Worm (Caenorhabditis elegans): ENCODE data around the gene Y43F8C.6.

Y43F8C.6 gene

DNA sequence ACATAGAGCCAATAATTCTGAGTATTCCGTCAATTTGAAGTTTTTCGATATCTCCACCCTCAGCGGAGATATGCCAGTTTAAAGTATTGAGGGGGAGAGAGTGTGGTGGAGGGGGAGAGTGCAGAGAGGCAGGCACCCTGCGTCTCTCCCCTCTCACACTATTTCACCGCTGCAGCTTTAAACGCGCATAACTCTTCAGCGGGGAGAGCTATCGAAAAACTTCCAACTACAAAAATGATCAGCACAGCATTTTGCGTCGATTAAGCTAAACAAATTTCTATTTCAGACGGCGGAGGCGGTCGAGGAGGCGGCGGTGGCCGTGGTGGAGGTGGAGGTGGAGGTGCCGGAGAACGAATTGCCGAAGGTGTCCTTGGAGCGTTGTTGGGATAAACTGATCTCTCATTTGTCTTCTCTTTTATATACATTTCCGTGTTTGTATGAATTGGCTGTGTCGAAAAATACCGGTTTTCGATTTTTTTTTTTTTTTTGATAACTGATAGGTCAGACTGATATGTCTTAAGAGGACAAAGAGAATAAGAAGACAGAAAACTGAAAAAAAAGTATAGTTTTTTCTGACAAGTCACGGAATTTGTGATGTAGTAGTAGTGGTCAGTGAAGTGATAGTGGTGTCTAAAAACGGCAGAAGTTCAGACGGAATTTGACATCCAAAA lies 28.9 kb downstream of the Y43F8C.6 start (continued):
- TF ChIP-seq ceh-20 (GFP tag; IDR thresholded peaks at IDR 0.05) (no peak), unc-130 (GFP tag; optimal IDR thresholded peaks at IDR 0.05) (no peak), saeg-2 (GFP tag; IDR thresholded peaks at IDR 0.05) (no peak), daf-16 (GFP tag; optimal IDR thresholded peaks at IDR 0.05) (no peak), daf-16 (tag; optimal IDR thresholded peaks at IDR 0.05) (no peak), T26A8.4 (GFP tag; IDR thresholded peaks at IDR 0.05) (peak; percentile 66; the same call in 1 of the 2 replicates), ceh-44 (GFP tag; IDR thresholded peaks at IDR 0.05) (no peak), D1046.2 (GFP tag; IDR thresholded peaks at IDR 0.05) (peak; percentile 61; the same call in 1 of the 2 replicates), ZK546.5 (tag; optimal IDR thresholded peaks at IDR 0.05) (no peak), snpc-4 (tag; optimal IDR thresholded peaks at IDR 0.05) (no peak), ceh-28 (tag; optimal IDR thresholded peaks at IDR 0.05) (no peak), zag-1 (tag; optimal IDR thresholded peaks at IDR 0.05) (no peak), set-16 (GFP tag; IDR thresholded peaks at IDR 0.05) (peak; percentile 75), Y5F2A.4 (GFP tag; optimal IDR thresholded peaks at IDR 0.05) (no peak), arid-1 (GFP tag; conservative IDR thresholded peaks at IDR 0.05) (peak; percentile 3; the same call in 1 of the 2 replicates), daf-12 (tag; optimal IDR thresholded peaks at IDR 0.05) (no peak), mep-1 (tag; optimal IDR thresholded peaks at IDR 0.05) (no peak)

DNA sequence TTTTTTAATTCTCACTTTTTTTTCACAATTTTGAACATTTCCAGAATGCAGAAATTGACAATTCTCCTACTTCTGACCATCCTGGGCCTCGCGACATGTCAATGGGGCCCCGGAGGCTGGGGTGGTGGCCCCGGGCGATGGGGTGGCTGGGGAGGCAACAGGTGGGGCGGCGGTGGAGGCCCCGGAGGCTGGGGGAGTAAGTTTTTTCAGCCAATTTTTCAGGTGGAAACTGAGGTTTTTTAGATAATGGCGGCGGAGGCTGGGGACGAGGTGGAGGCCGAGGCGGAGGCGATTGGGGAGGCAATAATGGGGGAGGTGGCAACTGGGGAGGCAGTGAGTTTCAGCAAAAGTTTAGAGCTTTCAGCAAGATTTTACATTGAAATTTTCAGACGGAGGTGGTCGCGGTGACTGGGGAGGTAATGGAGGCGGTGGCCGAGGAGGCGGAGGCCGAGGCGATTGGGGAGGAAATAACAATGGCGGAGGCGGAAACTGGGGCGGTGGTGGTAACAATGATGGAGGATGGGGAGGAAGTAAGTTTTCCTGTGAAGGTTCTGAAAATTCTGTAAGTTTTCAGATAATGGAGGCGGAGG lies 30.5 kb downstream of the Y43F8C.6 start:
- TF ChIP-seq dmd-8 (GFP tag; IDR thresholded peaks at IDR 0.05), result 0 out of 2 replicates have a peak, but pooled peaks have one; percentile 19
- peak; percentile 84 for TF ChIP-seq aha-1 (tag)
- TF ChIP-seq hlh-11 (tag; optimal IDR thresholded peaks at IDR 0.05), result peak; percentile 10
- TF ChIP-seq arid-1 (GFP tag; conservative IDR thresholded peaks at IDR 0.05), result no peak
- TF ChIP-seq set-16 (GFP tag; IDR thresholded peaks at IDR 0.05), result peak; percentile 98
- peak in 1 of 2 experiments; percentile 15 for TF ChIP-seq hif-1 (tag; optimal IDR thresholded peaks at IDR 0.05)
- TF ChIP-seq T26A8.4 (GFP tag; IDR thresholded peaks at IDR 0.05), result peak; percentile 55; the same call in 1 of the 2 replicates
- 0 out of 2 replicates have a peak, but pooled peaks have one; percentile 6 for TF ChIP-seq php-3 (GFP tag; IDR thresholded peaks at IDR 0.05)
- no peak for TF ChIP-seq snpc-4 (tag; optimal IDR thresholded peaks at IDR 0.05)

DNA sequence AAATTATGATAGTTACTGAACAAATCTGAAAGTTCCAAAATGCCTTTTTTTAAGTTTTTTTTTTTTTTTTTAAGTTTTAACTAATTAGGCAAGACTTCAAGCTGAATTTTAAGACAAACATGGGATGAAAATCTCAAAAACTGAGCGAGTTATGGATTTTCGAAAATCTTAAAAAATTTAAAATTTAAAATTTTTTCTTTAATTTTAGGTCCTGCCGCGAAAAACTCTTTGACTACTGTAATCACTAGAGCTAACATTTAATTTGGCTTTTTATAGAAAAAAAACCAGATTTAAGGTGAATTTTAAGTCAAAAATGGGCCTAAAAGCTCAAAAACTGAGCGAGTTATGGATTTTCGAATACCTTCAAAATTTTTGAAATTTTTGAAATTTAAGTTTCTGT lies 31.5 kb downstream of the Y43F8C.6 start, which contains the start of gene grsp-1:
Gene grsp-1, plus strand, starts transcription at position 301 of the 400 bp plus-strand sequence.
- no peak for TF ChIP-seq hlh-11 (tag; optimal IDR thresholded peaks at IDR 0.05)

DNA sequence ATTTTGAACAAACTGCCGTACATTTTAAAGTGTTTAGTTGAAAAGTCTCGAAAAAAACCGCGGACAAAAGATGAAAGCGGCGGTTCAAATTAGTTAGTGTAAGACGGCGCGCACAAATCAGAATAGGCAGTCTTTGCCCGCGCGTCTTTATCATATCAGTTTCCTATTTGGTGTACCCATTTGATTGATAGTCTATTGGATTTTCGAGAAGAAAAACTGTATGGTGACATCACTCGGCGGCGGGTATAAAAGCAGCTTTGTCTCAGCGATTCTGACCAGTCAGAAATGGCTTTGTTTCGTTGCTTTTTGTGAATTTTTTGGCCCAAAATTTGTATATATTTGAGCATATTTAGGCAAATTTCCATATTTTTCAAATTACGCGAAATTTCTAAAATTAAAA lies 32.0 kb downstream of the Y43F8C.6 start:
- TF ChIP-seq lir-3 (tag; optimal IDR thresholded peaks at IDR 0.05), result no peak
- peak; percentile 37 for TF ChIP-seq nhr-48 (tag; optimal IDR thresholded peaks at IDR 0.05)
- TF ChIP-seq hlh-11 (tag; optimal IDR thresholded peaks at IDR 0.05), result peak; percentile 21
- no peak for TF ChIP-seq Y5F2A.4 (GFP tag; optimal IDR thresholded peaks at IDR 0.05)
- TF ChIP-seq nhr-28 (tag; optimal IDR thresholded peaks at IDR 0.05), result peak; percentile 68
- no peak for TF ChIP-seq lin-15B (tag; optimal IDR thresholded peaks at IDR 0.05)
- TF ChIP-seq T26A8.4 (GFP tag; IDR thresholded peaks at IDR 0.05), result 0 out of 2 replicates have a peak, but pooled peaks have one; percentile 23
- TF ChIP-seq ama-1 (optimal IDR thresholded peaks at IDR 0.05), result peak; percentile 5

DNA sequence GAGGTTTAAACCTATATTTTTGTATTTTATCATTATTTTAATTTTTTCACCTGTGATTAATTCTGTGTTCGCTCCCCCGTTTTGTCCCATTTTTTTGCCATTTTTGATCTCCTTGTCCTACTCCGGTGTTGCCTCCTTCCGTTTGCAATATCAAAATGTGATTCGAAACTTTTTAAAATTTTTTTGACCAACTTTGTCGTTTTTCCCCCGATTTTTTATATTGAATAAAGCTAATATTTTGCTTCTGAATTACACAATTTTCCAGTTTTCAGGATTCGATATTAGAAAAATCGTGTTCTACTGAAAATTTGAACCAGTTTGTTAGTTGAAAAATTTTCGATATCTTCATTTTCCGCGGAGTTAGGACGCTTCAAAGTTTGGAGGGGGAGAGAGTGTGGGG lies 34.8 kb downstream of the Y43F8C.6 start, which contains the start of gene nlp-25:
Gene nlp-25, plus strand, starts transcription at position 301 of the 400 bp plus-strand sequence.
- TF ChIP-seq zip-2 (tag; optimal IDR thresholded peaks at IDR 0.05) (no peak), skn-1 (tag; optimal IDR thresholded peaks at IDR 0.05) (no peak), F49E8.2 (tag; optimal IDR thresholded peaks at IDR 0.05; ENCODE audit: borderline replicate concordance) (no peak), spr-3 (GFP tag; optimal IDR thresholded peaks at IDR 0.05) (no peak), lin-38 (GFP tag; IDR thresholded peaks at IDR 0.05) (no peak), nhr-237 (tag; optimal IDR thresholded peaks at IDR 0.05) (no peak), tra-1 (GFP tag; IDR thresholded peaks at IDR 0.05) (no peak)
